Fruit fly (Drosophila melanogaster) whole organism, wandering third instar larva: Measurements from ENCODE around the gene 5PtaseI.
A peak's percentile ranks its signal among the peaks of the same experiment; 100 is the strongest.

ENCODE experiments used
- CG9705 ChIP-seq: fragments of 200-800 bp; sonication (Bioruptor generic); optimal IDR thresholded peaks from 2 replicates; lab custom pipeline; 2018; ENCODE audit warnings: missing biosample characterization, mild to moderate bottlenecking, missing genetic modification characterization
- CrebA ChIP-seq: fragments of 200-800 bp; sonication (Bioruptor generic); optimal IDR thresholded peaks from 2 replicates; lab custom pipeline; 2016; ENCODE audit warnings: missing biosample characterization, mild to moderate bottlenecking, missing genetic modification characterization, borderline replicate concordance
- Dfd ChIP-seq: fragments of >200 bp; optimal IDR thresholded peaks from 2 replicates; lab custom pipeline; 2017; ENCODE audit warnings: missing biosample characterization, missing genetic modification characterization
- Dif ChIP-seq: fragments of 200-275, 200-300 bp; sonication (Bioruptor generic); optimal IDR thresholded peaks from 2 replicates; lab custom pipeline; 2018; ENCODE audit warnings: missing biosample characterization, missing genetic modification characterization; ENCODE audit not compliant: partially characterized antibody
- GATAd ChIP-seq: sonication (Bioruptor generic); optimal IDR thresholded peaks from 2 replicates; lab custom pipeline; 2016; ENCODE audit warnings: missing biosample characterization, missing genetic modification characterization
- HLH106 ChIP-seq: fragments of 200-800 bp; optimal IDR thresholded peaks from 3 replicates; lab custom pipeline; 2019; ENCODE audit warnings: missing biosample characterization, mild to moderate bottlenecking, missing genetic modification characterization, moderate library complexity
- Hnf4 ChIP-seq: fragments of 200-800 bp; sonication (Bioruptor generic); optimal IDR thresholded peaks from 2 replicates; lab custom pipeline; 2016; ENCODE audit warnings: missing biosample characterization, mild to moderate bottlenecking, missing genetic modification characterization
- Hr78 ChIP-seq: fragments of >200 bp; optimal IDR thresholded peaks from 2 replicates; lab custom pipeline; 2017; ENCODE audit warnings: missing biosample characterization, missing genetic modification characterization
- Hr83 ChIP-seq: fragments of 200-300 bp; sonication (Bioruptor generic); optimal IDR thresholded peaks from 2 replicates; lab custom pipeline; 2016; ENCODE audit warnings: missing biosample characterization, mild to moderate bottlenecking, missing genetic modification characterization, moderate library complexity; ENCODE audit not compliant: poor library complexity, severe bottlenecking
- Jra ChIP-seq: sonication (Bioruptor generic); optimal IDR thresholded peaks from 2 replicates; lab custom pipeline; 2016; ENCODE audit warnings: missing biosample characterization, missing genetic modification characterization
- Mio ChIP-seq: sonication (Bioruptor generic); optimal IDR thresholded peaks from 2 replicates; lab custom pipeline; 2016; ENCODE audit warnings: missing biosample characterization, missing genetic modification characterization
- Myc ChIP-seq: fragments of >200 bp; optimal IDR thresholded peaks from 2 replicates; lab custom pipeline; 2017
- N ChIP-seq: fragments of >200 bp; optimal IDR thresholded peaks from 2 replicates; lab custom pipeline; 2018; ENCODE audit warnings: missing biosample characterization, missing external identifiers, missing genetic modification characterization
- OdsH ChIP-seq: fragments of 200-800 bp; sonication (Bioruptor generic); optimal IDR thresholded peaks from 2 replicates; lab custom pipeline; 2016; ENCODE audit warnings: missing biosample characterization, mild to moderate bottlenecking, missing genetic modification characterization
- Rel ChIP-seq, 2 experiments: fragments of 200-800 bp; sonication (Bioruptor generic) in 1 of 2; optimal IDR thresholded peaks; 2 replicates in 1 of 2; 3 replicates in 1 of 2; lab custom pipeline; 2016 to 2019; ENCODE audit warnings: mild to moderate bottlenecking in 2 of 2, missing biosample characterization in 2 of 2, missing genetic modification characterization in 2 of 2, moderate library complexity in 1 of 2
- Sp1 ChIP-seq: fragments of 200-800 bp; sonication (Bioruptor generic); optimal IDR thresholded peaks from 3 replicates; lab custom pipeline; 2019; ENCODE audit warnings: missing biosample characterization, mild to moderate bottlenecking, missing genetic modification characterization, moderate library complexity
- Vsx2 ChIP-seq: fragments of 200-300, 225-300 bp; sonication (Bioruptor generic); optimal IDR thresholded peaks from 2 replicates; lab custom pipeline; 2018; ENCODE audit warnings: missing biosample characterization, missing genetic modification characterization; ENCODE audit not compliant: partially characterized antibody
- br ChIP-seq: fragments of 200-800 bp; sonication (Bioruptor generic); optimal IDR thresholded peaks from 2 replicates; lab custom pipeline; 2016; ENCODE audit warnings: missing biosample characterization, missing genetic modification characterization
- brk ChIP-seq: fragments of 200-800 bp; sonication (Bioruptor generic); optimal IDR thresholded peaks from 2 replicates; lab custom pipeline; 2016; ENCODE audit warnings: missing biosample characterization, mild to moderate bottlenecking, missing genetic modification characterization
- dl ChIP-seq, 2 experiments: fragments of 175-275, 200-275 bp in 1 of 2; fragments of 200-275 bp in 1 of 2; sonication (Bioruptor generic); optimal IDR thresholded peaks; lab custom pipeline; 2018; ENCODE audit warnings: mild to moderate bottlenecking in 2 of 2, missing biosample characterization in 2 of 2, missing genetic modification characterization in 2 of 2, moderate library complexity in 2 of 2; ENCODE audit not compliant: partially characterized antibody in 2 of 2, insufficient read depth in 1 of 2
- dmrt93B ChIP-seq: fragments of 200-800 bp; sonication (Bioruptor generic); optimal IDR thresholded peaks from 2 replicates; lab custom pipeline; 2018; ENCODE audit warnings: missing biosample characterization, mild to moderate bottlenecking, missing genetic modification characterization
- dsf ChIP-seq: sonication (Bioruptor generic); optimal IDR thresholded peaks from 2 replicates; lab custom pipeline; 2016; ENCODE audit warnings: missing biosample characterization, missing genetic modification characterization, borderline replicate concordance
- foxo ChIP-seq, 2 experiments: fragments of 200-800 bp; sonication (Bioruptor generic); optimal IDR thresholded peaks; 2 replicates in 1 of 2; 3 replicates in 1 of 2; lab custom pipeline; 2016 to 2017; ENCODE audit warnings: missing biosample characterization in 2 of 2, missing genetic modification characterization in 2 of 2
- fru ChIP-seq: fragments of 200-800 bp; sonication (Bioruptor generic); optimal IDR thresholded peaks from 3 replicates; lab custom pipeline; 2016; ENCODE audit warnings: missing biosample characterization, mild to moderate bottlenecking, missing genetic modification characterization
- h ChIP-seq: fragments of 200-800 bp; sonication (Bioruptor generic); optimal IDR thresholded peaks from 3 replicates; lab custom pipeline; 2016; ENCODE audit warnings: missing biosample characterization, mild to moderate bottlenecking, missing genetic modification characterization
- jim ChIP-seq: fragments of 175-275, 200-325 bp; sonication (Bioruptor generic); optimal IDR thresholded peaks from 2 replicates; lab custom pipeline; 2016; ENCODE audit warnings: missing biosample characterization, mild to moderate bottlenecking, missing genetic modification characterization
- lola ChIP-seq: fragments of >200 bp; optimal IDR thresholded peaks from 2 replicates; lab custom pipeline; 2017; ENCODE audit warnings: missing biosample characterization, missing genetic modification characterization
- pan ChIP-seq: fragments of >200 bp; optimal IDR thresholded peaks from 2 replicates; lab custom pipeline; 2017
- psq ChIP-seq: fragments of 200-800 bp; sonication (Bioruptor generic); optimal IDR thresholded peaks from 3 replicates; lab custom pipeline; 2017; ENCODE audit warnings: missing biosample characterization, mild to moderate bottlenecking, missing genetic modification characterization, moderate library complexity
- rgr ChIP-seq: fragments of 200-800 bp; sonication (Bioruptor generic); optimal IDR thresholded peaks from 3 replicates; lab custom pipeline; 2016; ENCODE audit warnings: missing biosample characterization, mild to moderate bottlenecking, missing genetic modification characterization
- tai ChIP-seq: sonication (Bioruptor generic); optimal IDR thresholded peaks from 2 replicates; lab custom pipeline; 2016; ENCODE audit warnings: missing biosample characterization, missing genetic modification characterization
- usp ChIP-seq: fragments of >200 bp; optimal IDR thresholded peaks from 2 replicates; lab custom pipeline; 2017; ENCODE audit warnings: missing biosample characterization, missing genetic modification characterization
- woc ChIP-seq: sonication (Bioruptor generic); optimal IDR thresholded peaks from 2 replicates; lab custom pipeline; 2016; ENCODE audit warnings: missing biosample characterization, mild to moderate bottlenecking, missing genetic modification characterization

5PtaseI gene

dm6 chr3R:25004763-25005162 is 40.2 kb downstream of the 5PtaseI start:
- TF ChIP-seq br = no peak
- TF ChIP-seq Jra = no peak
- no peak for TF ChIP-seq dmrt93B (GFP tag; lab: Kevin White, UChicago)
- TF ChIP-seq, all 38 proteins: peak for 0

dm6 chr3R:25004064-25004463 is 40.9 kb downstream of the 5PtaseI start:
- TF ChIP-seq Dif (GFP tag; lab: Kevin White, UChicago) = no peak
- TF ChIP-seq woc (GFP tag; lab: Kevin White, UChicago) = no peak
- no peak for TF ChIP-seq Jra
- no peak for TF ChIP-seq GATAd
- TF ChIP-seq usp (GFP tag; lab: Kevin White, UChicago) = no peak
- no peak for TF ChIP-seq Mio (GFP tag; lab: Kevin White, UChicago)
- TF ChIP-seq Myc (lab: Kevin White, UChicago) = no peak
- no peak for TF ChIP-seq h (GFP tag; lab: Kevin White, UChicago)
- TF ChIP-seq Hr78 (GFP tag; lab: Kevin White, UChicago) = no peak
- TF ChIP-seq rgr = no peak
- TF ChIP-seq Dfd (GFP tag; lab: Kevin White, UChicago) = no peak
- no peak for TF ChIP-seq dsf (GFP tag; lab: Kevin White, UChicago)
- TF ChIP-seq lola (GFP tag; lab: Kevin White, UChicago) = no peak
- no peak for TF ChIP-seq HLH106 (tag; lab: Kevin White, UChicago)
- no peak for TF ChIP-seq Hr83 (GFP tag; lab: Kevin White, UChicago)
- no peak for TF ChIP-seq Rel (GFP tag; optimal IDR thresholded peaks at IDR 0.05; lab: Kevin White, UChicago)
- TF ChIP-seq Rel (tag; optimal IDR thresholded peaks at IDR 0.05; lab: Kevin White, UChicago) = no peak
- no peak for TF ChIP-seq psq (GFP tag; lab: Kevin White, UChicago)
- no peak for TF ChIP-seq N (GFP tag; lab: Kevin White, UChicago)
- no peak for TF ChIP-seq br

dm6 chr3R:25002257-25002656 is 42.7 kb downstream of the 5PtaseI start:
- no peak for TF ChIP-seq fru (GFP tag; lab: Kevin White, UChicago)
- TF ChIP-seq foxo (GFP tag; optimal IDR thresholded peaks at IDR 0.05; lab: Kevin White, UChicago) = no peak
- no peak for TF ChIP-seq N (GFP tag; lab: Kevin White, UChicago)
- no peak for TF ChIP-seq Myc (lab: Kevin White, UChicago)
- no peak for TF ChIP-seq Hr78 (GFP tag; lab: Kevin White, UChicago)
- TF ChIP-seq CrebA (GFP tag; lab: Kevin White, UChicago) = no peak
- TF ChIP-seq Hnf4 = no peak
- no peak for TF ChIP-seq lola (GFP tag; lab: Kevin White, UChicago)
- no peak for TF ChIP-seq Jra
- no peak for TF ChIP-seq Vsx2 (GFP tag; lab: Kevin White, UChicago)
- TF ChIP-seq pan = no peak
- TF ChIP-seq h (GFP tag; lab: Kevin White, UChicago) = no peak
- no peak for TF ChIP-seq jim (GFP tag; lab: Kevin White, UChicago)
- no peak for TF ChIP-seq tai (GFP tag; lab: Kevin White, UChicago)
- TF ChIP-seq psq (GFP tag; lab: Kevin White, UChicago) = no peak
- no peak for TF ChIP-seq Sp1
- no peak for TF ChIP-seq GATAd
- no peak for TF ChIP-seq Rel (GFP tag; optimal IDR thresholded peaks at IDR 0.05; lab: Kevin White, UChicago)
- no peak for TF ChIP-seq Rel (tag; optimal IDR thresholded peaks at IDR 0.05; lab: Kevin White, UChicago)

- no peak for TF ChIP-seq rgr
- no peak for TF ChIP-seq Rel (GFP tag; optimal IDR thresholded peaks at IDR 0.05; lab: Kevin White, UChicago)
- TF ChIP-seq Rel (tag; optimal IDR thresholded peaks at IDR 0.05; lab: Kevin White, UChicago) = peak; percentile 53
- TF ChIP-seq brk (GFP tag; lab: Kevin White, UChicago) = no peak
- no peak for TF ChIP-seq Hnf4
- TF ChIP-seq N (GFP tag; lab: Kevin White, UChicago) = no peak
- no peak for TF ChIP-seq Hr78 (GFP tag; lab: Kevin White, UChicago)
- no peak for TF ChIP-seq CG9705 (GFP tag; lab: Kevin White, UChicago)
- TF ChIP-seq Dif (GFP tag; lab: Kevin White, UChicago) = no peak
- no peak for TF ChIP-seq tai (GFP tag; lab: Kevin White, UChicago)
Observed at dm6 chr3R:24999575-24999974, 45.4 kb downstream of the 5PtaseI start.

- TF ChIP-seq Jra (no peak), h (GFP tag; lab: Kevin White, UChicago) (no peak), br (no peak), pan (no peak), lola (GFP tag; lab: Kevin White, UChicago) (no peak), dl (GFP tag; optimal IDR thresholded peaks at IDR 0.05; lab: Kevin White, UChicago; ENCODE audit: insufficient read depth in 1 of 2, partially characterized antibody in 2 of 2) (no peak), OdsH (GFP tag; lab: Kevin White, UChicago) (no peak), rgr (no peak), Mio (GFP tag; lab: Kevin White, UChicago) (no peak), Myc (lab: Kevin White, UChicago) (no peak), HLH106 (tag; lab: Kevin White, UChicago) (no peak)
Observed at dm6 chr3R:24997287-24997686, 47.7 kb downstream of the 5PtaseI start.
